Fruit fly (Drosophila melanogaster) whole organism, embryonic: ENCODE data around the gene CG5096.

Experiments
- Aef1 ChIP-seq: fragments of 200-800 bp; sonication (Bioruptor generic); IDR thresholded peaks from 3 replicates; pipeline ENCODE4 v1.3.6; 2022; ENCODE audit warnings: missing biosample characterization, missing genetic modification characterization
- Atf-2 ChIP-seq: fragments of 200-800 bp; sonication (Bioruptor generic); optimal IDR thresholded peaks from 2 replicates; lab custom pipeline; 2016; ENCODE audit warnings: missing biosample characterization, missing genetic modification characterization
- CG10543 ChIP-seq: fragments of 200-800 bp; sonication (Bioruptor generic); optimal IDR thresholded peaks from 3 replicates; lab custom pipeline; 2017; ENCODE audit warnings: missing biosample characterization, mild to moderate bottlenecking, missing genetic modification characterization, moderate library complexity
- CG11247 ChIP-seq: fragments of 200-800 bp; sonication (Bioruptor generic); IDR thresholded peaks from 2 replicates; pipeline ENCODE4 v1.3.6; 2022; ENCODE audit warnings: missing biosample characterization, missing genetic modification characterization
- CG11695 ChIP-seq: fragments of 200-800 bp; sonication (Bioruptor generic); IDR thresholded peaks from 3 replicates; pipeline ENCODE4 v1.3.6; 2022; ENCODE audit warnings: missing biosample characterization, missing genetic modification characterization
- CG1233 ChIP-seq: fragments of 200-800 bp; sonication (Bioruptor generic); optimal IDR thresholded peaks from 4 replicates; lab custom pipeline; 2018; ENCODE audit warnings: missing biosample characterization, mild to moderate bottlenecking, missing genetic modification characterization
- CG12769 ChIP-seq: fragments of 200-800 bp; sonication (Bioruptor generic); optimal IDR thresholded peaks from 2 replicates; lab custom pipeline; 2019; ENCODE audit warnings: missing biosample characterization, mild to moderate bottlenecking, missing genetic modification characterization, moderate library complexity
- CG12942 ChIP-seq: fragments of 200-800 bp; sonication (Bioruptor generic); optimal IDR thresholded peaks from 3 replicates; lab custom pipeline; 2016; ENCODE audit warnings: missing biosample characterization, missing genetic modification characterization
- CG13287 ChIP-seq: fragments of 200-800 bp; sonication (Bioruptor generic); IDR thresholded peaks from 2 replicates; pipeline ENCODE4 v1.3.6; 2022; ENCODE audit warnings: missing biosample characterization, missing genetic modification characterization; ENCODE audit not compliant: partially characterized antibody
- CG14050 ChIP-seq: fragments of 200-800 bp; sonication (Bioruptor generic); IDR thresholded peaks from 3 replicates; pipeline ENCODE4 v1.3.6; 2022; ENCODE audit warnings: missing biosample characterization, missing genetic modification characterization
- CG14965 ChIP-seq: fragments of 200-800 bp; sonication (Bioruptor generic); optimal IDR thresholded peaks from 2 replicates; lab custom pipeline; 2016; ENCODE audit warnings: missing biosample characterization, missing genetic modification characterization, borderline replicate concordance
- CG1647 ChIP-seq: fragments of 200-800 bp; sonication (Bioruptor generic); optimal IDR thresholded peaks from 3 replicates; lab custom pipeline; 2016; ENCODE audit warnings: missing biosample characterization, missing genetic modification characterization
- CG17328 ChIP-seq: fragments of 200-800 bp; sonication (Bioruptor generic); IDR thresholded peaks from 2 replicates; pipeline ENCODE4 v1.3.6; 2022; ENCODE audit warnings: missing biosample characterization, missing genetic modification characterization
- CG31365 ChIP-seq: fragments of 200-800 bp; sonication (Bioruptor generic); optimal IDR thresholded peaks from 2 replicates; lab custom pipeline; 2018; ENCODE audit warnings: missing biosample characterization, mild to moderate bottlenecking, missing genetic modification characterization
- CG31441 ChIP-seq: fragments of 200-800 bp; sonication (Bioruptor generic); IDR thresholded peaks from 2 replicates; pipeline ENCODE4 v1.3.6; 2022; ENCODE audit warnings: missing biosample characterization, missing genetic modification characterization
- CG3163 ChIP-seq: fragments of 200-800 bp; sonication (Bioruptor generic); optimal IDR thresholded peaks from 3 replicates; lab custom pipeline; 2016; ENCODE audit warnings: missing biosample characterization, missing genetic modification characterization
- CG32532 ChIP-seq: fragments of 200-800 bp; sonication (Bioruptor generic); IDR thresholded peaks from 2 replicates; pipeline ENCODE4 v1.3.6; 2022; ENCODE audit warnings: missing biosample characterization, missing genetic modification characterization
- CG3838 ChIP-seq: fragments of 200-800 bp; sonication (Bioruptor generic); optimal IDR thresholded peaks from 3 replicates; lab custom pipeline; 2016; ENCODE audit warnings: missing biosample characterization, missing genetic modification characterization
- CG4854 ChIP-seq: fragments of 200-800 bp; sonication (Bioruptor generic); optimal IDR thresholded peaks from 2 replicates; lab custom pipeline; 2016; ENCODE audit warnings: missing biosample characterization, missing genetic modification characterization, inconsistent platforms
- CG9932 ChIP-seq: fragments of 200-800 bp; sonication (Bioruptor generic); IDR thresholded peaks from 2 replicates; pipeline ENCODE4 v1.3.6; 2022; ENCODE audit warnings: missing biosample characterization, missing genetic modification characterization
- Deaf1 ChIP-seq: fragments of 200-800 bp; optimal IDR thresholded peaks from 3 replicates; lab custom pipeline; 2019; ENCODE audit warnings: missing biosample characterization, mild to moderate bottlenecking, missing genetic modification characterization, moderate library complexity
- Dip3 ChIP-seq: fragments of 200-800 bp; sonication (Bioruptor generic); optimal IDR thresholded peaks from 3 replicates; lab custom pipeline; 2016; ENCODE audit warnings: missing biosample characterization, missing genetic modification characterization
- Mad ChIP-seq: fragments of 200-800 bp; sonication (Bioruptor generic); optimal IDR thresholded peaks from 2 replicates; lab custom pipeline; 2016; ENCODE audit warnings: missing biosample characterization, missing genetic modification characterization
- Max ChIP-seq: fragments of 200-800 bp; sonication (Bioruptor generic); optimal IDR thresholded peaks from 2 replicates; lab custom pipeline; 2016; ENCODE audit warnings: missing biosample characterization, mild to moderate bottlenecking, missing genetic modification characterization
- Mes4 ChIP-seq: fragments of 200-800 bp; sonication (Bioruptor generic); optimal IDR thresholded peaks from 2 replicates; lab custom pipeline; 2016; ENCODE audit warnings: missing biosample characterization, missing genetic modification characterization
- Nf-YB ChIP-seq: fragments of 200-800 bp; sonication (Bioruptor generic); optimal IDR thresholded peaks from 3 replicates; lab custom pipeline; 2019; ENCODE audit warnings: missing biosample characterization, mild to moderate bottlenecking, missing genetic modification characterization, moderate library complexity
- Ptx1 ChIP-seq: fragments of 200-800 bp; sonication (Bioruptor generic); IDR thresholded peaks from 2 replicates; pipeline ENCODE4 v1.3.6; 2022; ENCODE audit warnings: missing biosample characterization, missing genetic modification characterization
- Sox100B ChIP-seq: fragments of 200-800 bp; sonication (Bioruptor generic); optimal IDR thresholded peaks from 3 replicates; lab custom pipeline; 2018; ENCODE audit warnings: missing biosample characterization, mild to moderate bottlenecking, missing genetic modification characterization
- bigmax ChIP-seq: fragments of 200-800 bp; sonication (Bioruptor generic); optimal IDR thresholded peaks from 2 replicates; lab custom pipeline; 2018; ENCODE audit warnings: missing biosample characterization, mild to moderate bottlenecking, missing genetic modification characterization
- crc ChIP-seq: fragments of 200-800 bp; sonication (Bioruptor generic); optimal IDR thresholded peaks from 2 replicates; lab custom pipeline; 2016; ENCODE audit warnings: missing biosample characterization, missing genetic modification characterization
- crol ChIP-seq: fragments of 200-800 bp; sonication (Bioruptor generic); IDR thresholded peaks from 2 replicates; pipeline ENCODE4 v1.3.6; 2022; ENCODE audit warnings: missing biosample characterization, missing genetic modification characterization
- dpn ChIP-seq, 2 experiments: fragments of 200-800 bp; sonication (Bioruptor generic); optimal IDR thresholded peaks; 3 replicates each; lab custom pipeline; 2016; ENCODE audit warnings: missing biosample characterization in 2 of 2, missing genetic modification characterization in 2 of 2
- dysf ChIP-seq: fragments of 200-800 bp; sonication (Bioruptor generic); IDR thresholded peaks from 3 replicates; pipeline ENCODE4 v1.3.6; 2022; ENCODE audit warnings: missing biosample characterization, missing genetic modification characterization
- ems ChIP-seq: fragments of 200-800 bp; sonication (Bioruptor generic); optimal IDR thresholded peaks from 3 replicates; lab custom pipeline; 2016; ENCODE audit warnings: missing biosample characterization, missing genetic modification characterization
- esg ChIP-seq: fragments of 200-800 bp; sonication (Bioruptor generic); conservative IDR thresholded peaks from 2 replicates; pipeline ENCODE4 v1.3.6; 2022; ENCODE audit warnings: missing biosample characterization, missing genetic modification characterization
- eve ChIP-seq, 2 experiments: fragments of >200 bp; optimal IDR thresholded peaks; 2 replicates each; lab custom pipeline; 2017; ENCODE audit warnings: missing biosample characterization in 2 of 2, missing genetic modification characterization in 2 of 2
- fd102C ChIP-seq: fragments of 200-800 bp; sonication (Bioruptor generic); optimal IDR thresholded peaks from 2 replicates; lab custom pipeline; 2018; ENCODE audit warnings: missing biosample characterization, mild to moderate bottlenecking, missing genetic modification characterization, moderate library complexity
- gcm2 ChIP-seq: fragments of 200-800 bp; sonication (Bioruptor generic); optimal IDR thresholded peaks from 2 replicates; lab custom pipeline; 2016; ENCODE audit warnings: missing biosample characterization, missing genetic modification characterization
- gsb ChIP-seq: fragments of 200-800 bp; sonication (Bioruptor generic); IDR thresholded peaks from 2 replicates; pipeline ENCODE4 v1.3.6; 2022; ENCODE audit warnings: missing biosample characterization, missing genetic modification characterization
- gsb-n ChIP-seq: fragments of 200-800 bp; sonication (Bioruptor generic); optimal IDR thresholded peaks from 3 replicates; lab custom pipeline; 2018; ENCODE audit warnings: missing biosample characterization, mild to moderate bottlenecking, missing genetic modification characterization
- inv ChIP-seq: fragments of 200-800 bp; sonication (Bioruptor generic); IDR thresholded peaks from 2 replicates; pipeline ENCODE4 v1.3.6; 2022; ENCODE audit warnings: missing biosample characterization, missing genetic modification characterization; ENCODE audit not compliant: partially characterized antibody
- jigr1 ChIP-seq: fragments of 200-800 bp; sonication (Bioruptor generic); IDR thresholded peaks from 3 replicates; pipeline ENCODE4 v1.3.6; 2022; ENCODE audit warnings: missing biosample characterization, missing genetic modification characterization
- jumu ChIP-seq: fragments of 200-800 bp; sonication (Bioruptor generic); optimal IDR thresholded peaks from 3 replicates; lab custom pipeline; 2016; ENCODE audit warnings: missing biosample characterization, missing genetic modification characterization
- nau ChIP-seq: fragments of 200-800 bp; sonication (Bioruptor generic); optimal IDR thresholded peaks from 3 replicates; lab custom pipeline; 2017; ENCODE audit warnings: missing biosample characterization, mild to moderate bottlenecking, missing genetic modification characterization, missing genetic modification reagents
- nmo ChIP-seq: fragments of 200-800 bp; sonication (Bioruptor generic); optimal IDR thresholded peaks from 2 replicates; lab custom pipeline; 2018; ENCODE audit warnings: missing biosample characterization, mild to moderate bottlenecking, missing genetic modification characterization, moderate library complexity
- phol ChIP-seq: fragments of 200-800 bp; sonication (Bioruptor generic); optimal IDR thresholded peaks from 3 replicates; lab custom pipeline; 2018; ENCODE audit warnings: missing biosample characterization, mild to moderate bottlenecking, missing genetic modification characterization, moderate library complexity
- pros ChIP-seq: fragments of 200-800 bp; sonication (Bioruptor generic); optimal IDR thresholded peaks from 3 replicates; lab custom pipeline; 2019; ENCODE audit warnings: missing biosample characterization, mild to moderate bottlenecking, missing genetic modification characterization, moderate library complexity
- sim ChIP-seq: fragments of 200-800 bp; sonication (Bioruptor generic); IDR thresholded peaks from 2 replicates; pipeline ENCODE4 v1.3.6; 2022; ENCODE audit warnings: missing biosample characterization, missing genetic modification characterization
- twi ChIP-seq: fragments of 200-800 bp; optimal IDR thresholded peaks from 2 replicates; lab custom pipeline; 2019; ENCODE audit warnings: missing biosample characterization, mild to moderate bottlenecking, missing genetic modification characterization, moderate library complexity
- tx ChIP-seq: fragments of 200-800 bp; sonication (Bioruptor generic); optimal IDR thresholded peaks from 2 replicates; lab custom pipeline; 2016; ENCODE audit warnings: missing biosample characterization, missing genetic modification characterization
- yki ChIP-seq: fragments of >200 bp; optimal IDR thresholded peaks from 3 replicates; lab custom pipeline; 2018
- z ChIP-seq: fragments of 200-800 bp; sonication (Bioruptor generic); IDR thresholded peaks from 3 replicates; pipeline ENCODE4 v1.3.6; 2022; ENCODE audit warnings: missing biosample characterization, missing genetic modification characterization

The CG5096 gene

dm6 chr2L:10334854-10335277 lies 47.2 kb upstream of the CG5096 start (continued):
- TF ChIP-seq CG17328 (peak; percentile 53), CG32532 (peak; percentile 76; the same call in 1 of the 2 replicates), CG31365 (tag; lab: Kevin White, UChicago) (no peak), z (GFP tag; lab: Robert Waterston, UW) (no peak), bigmax (GFP tag; lab: Kevin White, UChicago) (peak; percentile 57), dysf (GFP tag; lab: Robert Waterston, UW) (no peak; the same call in 2 of the 3 replicates), CG14965 (no peak), CG31441 (peak; percentile 49), CG12942 (GFP tag; lab: Kevin White, UChicago) (peak; percentile 6), gcm2 (GFP tag; lab: Kevin White, UChicago) (peak; percentile 22), Mad (GFP tag; lab: Kevin White, UChicago) (no peak), CG9932 (GFP tag; lab: Robert Waterston, UW) (peak; percentile 78; the same call in 1 of the 2 replicates), phol (no peak), esg (GFP tag; lab: Robert Waterston, UW) (no peak), jigr1 (no peak), CG4854 (GFP tag; lab: Kevin White, UChicago) (peak; percentile 32), crc (GFP tag; lab: Kevin White, UChicago) (no peak), CG11695 (peak; percentile 30; the same call in 1 of the 3 replicates), CG1647 (GFP tag; lab: Kevin White, UChicago) (peak; percentile 61), jumu (GFP tag; lab: Kevin White, UChicago) (peak; percentile 54), crol (no peak), CG10543 (GFP tag; lab: Kevin White, UChicago) (peak; percentile 97), sim (GFP tag; lab: Robert Waterston, UW) (no peak), dpn (GFP tag; optimal IDR thresholded peaks at IDR 0.05; lab: Kevin White, UChicago) (peak; percentile 44 to 62), Mes4 (GFP tag; lab: Kevin White, UChicago) (no peak), Deaf1 (tag; lab: Kevin White, UChicago) (peak; percentile 40), twi (tag; lab: Kevin White, UChicago) (peak; percentile 51), Sox100B (GFP tag; lab: Kevin White, UChicago) (peak; percentile 77), nmo (GFP tag; lab: Kevin White, UChicago) (peak; percentile 35), gsb (GFP tag; lab: Robert Waterston, UW) (no peak), CG12769 (tag; lab: Kevin White, UChicago) (peak; percentile 95), Dip3 (GFP tag; lab: Kevin White, UChicago) (no peak), nau (GFP tag; lab: Kevin White, UChicago) (peak; percentile 85), inv (GFP tag; lab: Robert Waterston, UW) (no peak), CG14050 (GFP tag; lab: Robert Waterston, UW) (no peak), Nf-YB (GFP tag; lab: Kevin White, UChicago) (peak; percentile 52), ems (GFP tag; lab: Kevin White, UChicago) (peak; percentile 52), tx (GFP tag; lab: Kevin White, UChicago) (no peak), Aef1 (GFP tag; lab: Robert Waterston, UW) (no peak), pros (GFP tag; lab: Kevin White, UChicago) (peak; percentile 74), yki (lab: Kevin White, UChicago) (no peak), Max (peak; percentile 6), eve (GFP tag; optimal IDR thresholded peaks at IDR 0.05; lab: Kevin White, UChicago) (peak in 1 of 2 experiments; percentile 95), CG1233 (GFP tag; lab: Kevin White, UChicago) (peak; percentile 74), CG3838 (GFP tag; lab: Kevin White, UChicago) (no peak), CG13287 (peak; percentile 81), gsb-n (peak; percentile 59), fd102C (GFP tag; lab: Kevin White, UChicago) (peak; percentile 17), CG11247 (GFP tag; lab: Robert Waterston, UW) (no peak), Atf-2 (GFP tag; lab: Kevin White, UChicago) (peak; percentile 41), Ptx1 (GFP tag; lab: Robert Waterston, UW) (peak; percentile 35; the same call in 1 of the 2 replicates), CG3163 (GFP tag; lab: Kevin White, UChicago) (peak; percentile 63)
